Fruit fly (Drosophila melanogaster): ENCODE measurements around the gene Toll-9.
A peak's percentile ranks its signal among the peaks of the same experiment; 100 is the strongest.

Toll-9 gene

DNA sequence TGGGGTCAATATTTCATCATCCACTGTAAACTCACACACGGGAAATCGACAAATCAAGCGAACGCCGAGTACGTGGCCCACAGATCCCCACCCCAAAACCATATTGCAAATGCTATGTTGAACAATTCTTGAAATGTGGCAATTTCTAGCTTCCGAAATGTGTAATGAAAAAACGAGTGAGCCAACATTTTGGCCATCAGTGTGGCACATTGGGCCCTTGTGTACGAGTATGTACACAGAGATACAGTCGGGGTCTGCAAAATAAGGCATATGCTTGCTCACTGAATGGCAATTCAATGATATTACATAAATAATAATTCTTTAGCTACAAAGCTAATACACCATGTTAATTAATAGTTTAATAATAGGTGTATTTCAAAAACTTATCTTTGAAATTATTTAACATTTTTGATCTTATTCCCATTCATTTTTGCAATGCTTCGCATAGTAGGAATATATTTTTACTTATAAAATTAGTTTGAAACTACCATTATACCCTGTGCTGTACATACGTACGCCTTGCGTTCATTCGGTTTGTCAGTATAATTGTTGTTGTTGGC is 33.1 kb upstream of the Toll-9 start (continued):
- peak; percentile 80 for TF ChIP-seq gro (GFP tag; optimal IDR thresholded peaks at IDR 0.05)
- peak; percentile 81 for TF ChIP-seq pb (GFP tag; optimal IDR thresholded peaks at IDR 0.05)
- TF ChIP-seq vvl (GFP tag; IDR thresholded peaks at IDR 0.05) = peak; percentile 90
- TF ChIP-seq CG31441 (GFP tag; IDR thresholded peaks at IDR 0.05) = peak; percentile 93
- TF ChIP-seq Ssrp (tag; optimal IDR thresholded peaks at IDR 0.05) = peak; percentile 83
- TF ChIP-seq Side (GFP tag; optimal IDR thresholded peaks at IDR 0.05) = peak; percentile 67
- TF ChIP-seq salm (tag; optimal IDR thresholded peaks at IDR 0.05) = peak; percentile 73
- peak; percentile 67; the same call in 1 of the 2 replicates for TF ChIP-seq Taf1 (GFP tag; IDR thresholded peaks at IDR 0.05)
- peak; percentile 75 to 95 for TF ChIP-seq Hr51 (GFP tag; optimal IDR thresholded peaks at IDR 0.05)
- peak; percentile 82 to 86 for TF ChIP-seq bsh (GFP tag; optimal IDR thresholded peaks at IDR 0.05)
- TF ChIP-seq stc (GFP tag; IDR thresholded peaks at IDR 0.05) = peak; percentile 84
- TF ChIP-seq Dll (GFP tag; IDR thresholded peaks at IDR 0.05; ENCODE audit: partially characterized antibody) = no peak
- 0 out of 2 replicates have a peak, but pooled peaks have one; percentile 35 for TF ChIP-seq dimm (GFP tag; IDR thresholded peaks at IDR 0.05)
- peak; percentile 70 for TF ChIP-seq Usf (GFP tag; optimal IDR thresholded peaks at IDR 0.05)
- peak; percentile 80 for TF ChIP-seq kay (GFP tag; optimal IDR thresholded peaks at IDR 0.05)
- peak; percentile 84 for TF ChIP-seq Awh (GFP tag; IDR thresholded peaks at IDR 0.05)
- TF ChIP-seq cwo (GFP tag; optimal IDR thresholded peaks at IDR 0.05) = peak; percentile 85
- peak; percentile 85 for TF ChIP-seq oc (tag; optimal IDR thresholded peaks at IDR 0.05)
- peak; percentile 92 for TF ChIP-seq Ptx1 (GFP tag; IDR thresholded peaks at IDR 0.05)
- TF ChIP-seq gce (GFP tag; IDR thresholded peaks at IDR 0.05) = peak; percentile 69; the same call in 2 of the 3 replicates
- peak; percentile 73 for TF ChIP-seq slp2 (GFP tag; optimal IDR thresholded peaks at IDR 0.05)
- peak; percentile 78 for TF ChIP-seq cas (GFP tag; IDR thresholded peaks at IDR 0.05)
- TF ChIP-seq unc-4 (GFP tag; IDR thresholded peaks at IDR 0.05; ENCODE audit: partially characterized antibody) = no peak
- peak; percentile 56 for TF ChIP-seq pum (GFP tag; optimal IDR thresholded peaks at IDR 0.05)
- no peak for TF ChIP-seq hb (GFP tag; IDR thresholded peaks at IDR 0.05; ENCODE audit: partially characterized antibody)
- peak; percentile 68 for TF ChIP-seq peb (GFP tag; IDR thresholded peaks at IDR 0.05)
- TF ChIP-seq Spps (tag; optimal IDR thresholded peaks at IDR 0.05) = peak; percentile 48
- peak; percentile 85 for TF ChIP-seq tgo (GFP tag; IDR thresholded peaks at IDR 0.05)
- peak; percentile 89 for TF ChIP-seq az2 (GFP tag; optimal IDR thresholded peaks at IDR 0.05)
- no peak for TF ChIP-seq D (optimal IDR thresholded peaks at IDR 0.05)
- peak; percentile 81 for TF ChIP-seq D (GFP tag; optimal IDR thresholded peaks at IDR 0.05)
- peak; percentile 81 to 88 for TF ChIP-seq Pdp1 (GFP tag; optimal IDR thresholded peaks at IDR 0.05)
- no peak for TF ChIP-seq CG2129 (GFP tag; IDR thresholded peaks at IDR 0.05; ENCODE audit: partially characterized antibody)
- peak; percentile 51 for TF ChIP-seq mirr (GFP tag; optimal IDR thresholded peaks at IDR 0.05)
- peak; percentile 83 for TF ChIP-seq NfI (GFP tag; optimal IDR thresholded peaks at IDR 0.05)
- TF ChIP-seq CG2120 (GFP tag; optimal IDR thresholded peaks at IDR 0.05) = peak; percentile 93
- TF ChIP-seq abd-A (tag; optimal IDR thresholded peaks at IDR 0.05) = peak; percentile 54
- TF ChIP-seq CG1792 (GFP tag; optimal IDR thresholded peaks at IDR 0.05) = peak; percentile 32
- TF ChIP-seq CrebB (tag; optimal IDR thresholded peaks at IDR 0.05) = peak; percentile 77
- TF ChIP-seq hbn (GFP tag; IDR thresholded peaks at IDR 0.05; ENCODE audit: partially characterized antibody) = no peak
- peak; percentile 40 for TF ChIP-seq Lhr (GFP tag; optimal IDR thresholded peaks at IDR 0.05)
- TF ChIP-seq CG18476 (GFP tag; optimal IDR thresholded peaks at IDR 0.05) = peak; percentile 85
- TF ChIP-seq CG6791 (GFP tag; IDR thresholded peaks at IDR 0.05; ENCODE audit: partially characterized antibody) = no peak
- TF ChIP-seq org-1 (GFP tag; optimal IDR thresholded peaks at IDR 0.05) = peak; percentile 82
- peak; percentile 68 for TF ChIP-seq Vsx1 (GFP tag; optimal IDR thresholded peaks at IDR 0.05)
- peak; percentile 81 for TF ChIP-seq lbe (GFP tag; optimal IDR thresholded peaks at IDR 0.05)
- peak; percentile 83; the same call in 2 of the 3 replicates for TF ChIP-seq CG11456 (GFP tag; IDR thresholded peaks at IDR 0.05)
- TF ChIP-seq CG10565 (GFP tag; optimal IDR thresholded peaks at IDR 0.05) = no peak
- peak; percentile 79 for TF ChIP-seq CG13894 (tag; optimal IDR thresholded peaks at IDR 0.05)

Data from whole organism, embryonic.